Fruit fly (Drosophila melanogaster): ENCODE measurements around the gene Rab40.

dm6 chrX:12455891-12456290 is 7.0 kb downstream of the Rab40 start:
- TF ChIP-seq CG15710 (tag; optimal IDR thresholded peaks at IDR 0.05) = no peak
- TF ChIP-seq CG34367 (tag; optimal IDR thresholded peaks at IDR 0.05) = no peak
- TF ChIP-seq CG4496 (GFP tag; IDR thresholded peaks at IDR 0.05) = no peak
- TF ChIP-seq EcR (GFP tag; optimal IDR thresholded peaks at IDR 0.05) = no peak
- TF ChIP-seq rn (GFP tag; IDR thresholded peaks at IDR 0.05) = no peak
- TF ChIP-seq gl (tag; optimal IDR thresholded peaks at IDR 0.05) = no peak
- TF ChIP-seq CG17806 (tag; optimal IDR thresholded peaks at IDR 0.05) = no peak
